Worm (Caenorhabditis elegans): ENCODE results near the gene C50B8.6.

ce11 chrV:13606651-13607242, 28.0 kb downstream of the C50B8.6 start, which contains the start of gene fmo-4:
- TF ChIP-seq nhr-11 (tag; optimal IDR thresholded peaks at IDR 0.05) (no peak), mab-9 (GFP tag; IDR thresholded peaks at IDR 0.05) (no peak), ztf-4 (tag; optimal IDR thresholded peaks at IDR 0.05) (no peak), tbx-2 (tag; optimal IDR thresholded peaks at IDR 0.05) (no peak), mdl-1 (tag; optimal IDR thresholded peaks at IDR 0.05) (no peak)

Data from whole organism, L1 larva.